Worm (Caenorhabditis elegans): ENCODE results near the gene cas-1.

ce11 chrX:16773421-16773820 is 40.0 kb downstream of the cas-1 start:
- TF ChIP-seq W03F9.2 (tag; optimal IDR thresholded peaks at IDR 0.05) (no peak), him-1 (tag; optimal IDR thresholded peaks at IDR 0.05) (no peak)
